Fruit fly (Drosophila melanogaster) whole organism, embryonic: ENCODE data around the gene Inx7.

Source experiments
- Antp ChIP-seq: fragments of 200-800 bp; sonication (Bioruptor generic); optimal IDR thresholded peaks from 3 replicates; lab custom pipeline; 2016; ENCODE audit warnings: missing biosample characterization, missing genetic modification characterization
- Atf-2 ChIP-seq: fragments of 200-800 bp; sonication (Bioruptor generic); optimal IDR thresholded peaks from 2 replicates; lab custom pipeline; 2016; ENCODE audit warnings: missing biosample characterization, missing genetic modification characterization
- B-H2 ChIP-seq: fragments of 200-800 bp; sonication (Bioruptor generic); optimal IDR thresholded peaks from 2 replicates; lab custom pipeline; 2018; ENCODE audit warnings: missing biosample characterization, mild to moderate bottlenecking, missing genetic modification characterization
- Bteb2 ChIP-seq: fragments of 200-800 bp; sonication (Bioruptor generic); optimal IDR thresholded peaks from 2 replicates; lab custom pipeline; 2016; ENCODE audit warnings: missing biosample characterization, missing genetic modification characterization
- CG11696 ChIP-seq: fragments of 200-800 bp; sonication (Bioruptor generic); IDR thresholded peaks from 2 replicates; pipeline ENCODE4 v1.3.6; 2022; ENCODE audit warnings: missing biosample characterization, missing genetic modification characterization
- CG11723 ChIP-seq: fragments of 200-800 bp; sonication (Bioruptor generic); optimal IDR thresholded peaks from 2 replicates; lab custom pipeline; 2017; ENCODE audit warnings: missing biosample characterization, mild to moderate bottlenecking, missing genetic modification characterization
- CG12299 ChIP-seq: fragments of 200-800 bp; sonication (Bioruptor generic); optimal IDR thresholded peaks from 2 replicates; lab custom pipeline; 2018; ENCODE audit warnings: missing biosample characterization, mild to moderate bottlenecking, missing genetic modification characterization
- CG1233 ChIP-seq: fragments of 200-800 bp; sonication (Bioruptor generic); optimal IDR thresholded peaks from 4 replicates; lab custom pipeline; 2018; ENCODE audit warnings: missing biosample characterization, mild to moderate bottlenecking, missing genetic modification characterization
- CG13775 ChIP-seq: fragments of 200-800 bp; sonication (Bioruptor generic); optimal IDR thresholded peaks from 3 replicates; lab custom pipeline; 2017; ENCODE audit warnings: missing biosample characterization, mild to moderate bottlenecking, missing genetic modification characterization
- CG1603 ChIP-seq: fragments of 200-800 bp; sonication (Bioruptor generic); optimal IDR thresholded peaks from 2 replicates; lab custom pipeline; 2019; ENCODE audit warnings: missing biosample characterization, mild to moderate bottlenecking, missing genetic modification characterization, moderate library complexity
- CG1647 ChIP-seq: fragments of 200-800 bp; sonication (Bioruptor generic); optimal IDR thresholded peaks from 3 replicates; lab custom pipeline; 2016; ENCODE audit warnings: missing biosample characterization, missing genetic modification characterization
- CG2129 ChIP-seq: fragments of 200-800 bp; sonication (Bioruptor generic); IDR thresholded peaks from 2 replicates; pipeline ENCODE4 v1.3.6; 2022; ENCODE audit warnings: missing biosample characterization, missing genetic modification characterization; ENCODE audit not compliant: partially characterized antibody
- CG6272 ChIP-seq: fragments of 200-800 bp; sonication (Bioruptor generic); IDR thresholded peaks from 2 replicates; pipeline ENCODE4 v1.3.6; 2022; ENCODE audit warnings: missing biosample characterization, missing genetic modification characterization
- Chrac-16 ChIP-seq: fragments of 200-800 bp; sonication (Bioruptor generic); optimal IDR thresholded peaks from 3 replicates; lab custom pipeline; 2016; ENCODE audit warnings: missing biosample characterization, missing genetic modification characterization
- Deaf1 ChIP-seq: fragments of 200-800 bp; optimal IDR thresholded peaks from 3 replicates; lab custom pipeline; 2019; ENCODE audit warnings: missing biosample characterization, mild to moderate bottlenecking, missing genetic modification characterization, moderate library complexity
- Dip3 ChIP-seq: fragments of 200-800 bp; sonication (Bioruptor generic); optimal IDR thresholded peaks from 3 replicates; lab custom pipeline; 2016; ENCODE audit warnings: missing biosample characterization, missing genetic modification characterization
- Doc2 ChIP-seq: fragments of 200-800 bp; sonication (Bioruptor generic); IDR thresholded peaks from 2 replicates; pipeline ENCODE4 v1.3.6; 2022; ENCODE audit warnings: missing biosample characterization, missing genetic modification characterization
- E2f2 ChIP-seq: fragments of 200-800 bp; sonication (Bioruptor generic); IDR thresholded peaks from 2 replicates; pipeline ENCODE4 v1.3.6; 2022; ENCODE audit warnings: missing biosample characterization, missing genetic modification characterization
- GATAe ChIP-seq: fragments of 200-800 bp; sonication (Bioruptor generic); conservative IDR thresholded peaks from 2 replicates; pipeline ENCODE4 v1.3.6; 2022; ENCODE audit warnings: missing biosample characterization, missing genetic modification characterization
- H15 ChIP-seq: fragments of 200-800 bp; sonication (Bioruptor generic); IDR thresholded peaks from 3 replicates; pipeline ENCODE4 v1.3.6; 2022; ENCODE audit warnings: missing biosample characterization, missing genetic modification characterization
- Hand ChIP-seq: fragments of 200-800 bp; sonication (Bioruptor generic); optimal IDR thresholded peaks from 2 replicates; lab custom pipeline; 2017; ENCODE audit warnings: mild to moderate bottlenecking, missing biosample characterization, missing genetic modification reagents, missing genetic modification characterization
- Lhr ChIP-seq: fragments of 200-800 bp; sonication (Bioruptor generic); optimal IDR thresholded peaks from 3 replicates; lab custom pipeline; 2017; ENCODE audit warnings: mild to moderate bottlenecking, missing biosample characterization, missing genetic modification reagents, missing genetic modification characterization
- MBD-R2 ChIP-seq: fragments of 200-800 bp; sonication (Bioruptor generic); IDR thresholded peaks from 2 replicates; pipeline ENCODE4 v1.3.6; 2022; ENCODE audit warnings: missing biosample characterization, missing genetic modification characterization
- MESR4 ChIP-seq: fragments of 200-800 bp; sonication (Bioruptor generic); optimal IDR thresholded peaks from 2 replicates; lab custom pipeline; 2018; ENCODE audit warnings: missing biosample characterization, mild to moderate bottlenecking, missing genetic modification characterization, moderate library complexity
- Nf-YC ChIP-seq: fragments of 200-800 bp; optimal IDR thresholded peaks from 3 replicates; lab custom pipeline; 2019; ENCODE audit warnings: missing biosample characterization, mild to moderate bottlenecking, missing genetic modification characterization, moderate library complexity
- Poxn ChIP-seq: fragments of 200-800 bp; sonication (Bioruptor generic); IDR thresholded peaks from 2 replicates; pipeline ENCODE4 v1.3.6; 2022; ENCODE audit warnings: missing biosample characterization, missing genetic modification characterization
- Ravus ChIP-seq: fragments of 200-800 bp; sonication (Bioruptor generic); IDR thresholded peaks from 2 replicates; pipeline ENCODE4 v1.3.6; 2022; ENCODE audit warnings: missing biosample characterization, missing genetic modification characterization
- Spps ChIP-seq: fragments of 200-800 bp; sonication (Bioruptor generic); optimal IDR thresholded peaks from 2 replicates; lab custom pipeline; 2018; ENCODE audit warnings: missing biosample characterization, mild to moderate bottlenecking, missing genetic modification characterization
- Stat92E ChIP-seq, 3 experiments: fragments of >200 bp in 2 of 3; fragments of 200-800 bp in 1 of 3; sonication (Bioruptor generic) in 1 of 3; optimal IDR thresholded peaks; 2 replicates each; lab custom pipeline; 2017 to 2019; ENCODE audit warnings: missing biosample characterization in 3 of 3, missing genetic modification characterization in 3 of 3, mild to moderate bottlenecking in 1 of 3, moderate library complexity in 1 of 3
- ase ChIP-seq: fragments of 200-800 bp; sonication (Bioruptor generic); IDR thresholded peaks from 3 replicates; pipeline ENCODE4 v1.3.6; 2022; ENCODE audit warnings: missing biosample characterization, missing genetic modification characterization
- ci ChIP-seq: fragments of 200-800 bp; sonication (Bioruptor generic); IDR thresholded peaks from 3 replicates; pipeline ENCODE4 v1.3.6; 2022; ENCODE audit warnings: missing biosample characterization, missing genetic modification characterization
- corto ChIP-seq: fragments of 200-800 bp; sonication (Bioruptor generic); optimal IDR thresholded peaks from 2 replicates; lab custom pipeline; 2016; ENCODE audit warnings: missing biosample characterization, mild to moderate bottlenecking, missing genetic modification characterization, moderate library complexity
- croc ChIP-seq: fragments of 200-800 bp; sonication (Bioruptor generic); conservative IDR thresholded peaks from 3 replicates; pipeline ENCODE4 v1.3.6; 2022; ENCODE audit warnings: missing biosample characterization, missing genetic modification characterization
- dati ChIP-seq: fragments of 200-800 bp; sonication (Bioruptor generic); IDR thresholded peaks from 2 replicates; pipeline ENCODE4 v1.3.6; 2022; ENCODE audit warnings: missing biosample characterization, missing genetic modification characterization
- en ChIP-seq: fragments of 200-800 bp; sonication (Bioruptor generic); optimal IDR thresholded peaks from 2 replicates; lab custom pipeline; 2016; ENCODE audit warnings: missing biosample characterization, missing genetic modification characterization
- fd3F ChIP-seq: fragments of 200-800 bp; sonication (Bioruptor generic); optimal IDR thresholded peaks from 2 replicates; lab custom pipeline; 2018; ENCODE audit warnings: missing biosample characterization, mild to moderate bottlenecking, missing genetic modification characterization, moderate library complexity
- gce ChIP-seq: fragments of 200-800 bp; sonication (Bioruptor generic); IDR thresholded peaks from 3 replicates; pipeline ENCODE4 v1.3.6; 2022; ENCODE audit warnings: missing biosample characterization, missing genetic modification characterization
- gro ChIP-seq: fragments of 200-800 bp; sonication (Bioruptor generic); optimal IDR thresholded peaks from 2 replicates; lab custom pipeline; 2016; ENCODE audit warnings: missing biosample characterization, missing genetic modification characterization
- gt ChIP-seq: fragments of 200-800 bp; sonication (Bioruptor generic); IDR thresholded peaks from 2 replicates; pipeline ENCODE4 v1.3.6; 2022; ENCODE audit warnings: missing biosample characterization, missing genetic modification characterization
- hkb ChIP-seq, 2 experiments: fragments of 200-800 bp in 1 of 2; fragments of >200 bp in 1 of 2; sonication (Bioruptor generic) in 1 of 2; IDR thresholded peaks in 1 of 2; optimal IDR thresholded peaks in 1 of 2; 2 replicates each; pipeline versions ENCODE4 v1.3.6 to Lab custom; 2017 to 2022; ENCODE audit warnings: missing biosample characterization in 1 of 2, missing genetic modification characterization in 1 of 2
- lab ChIP-seq: fragments of 200-800 bp; sonication (Bioruptor generic); optimal IDR thresholded peaks from 3 replicates; lab custom pipeline; 2017; ENCODE audit warnings: missing biosample characterization, missing genetic modification characterization, mild to moderate bottlenecking, moderate library complexity, missing genetic modification reagents
- odd ChIP-seq: fragments of 200-800 bp; sonication (Bioruptor generic); optimal IDR thresholded peaks from 2 replicates; lab custom pipeline; 2017; ENCODE audit warnings: missing biosample characterization, mild to moderate bottlenecking, missing genetic modification characterization
- org-1 ChIP-seq: fragments of 200-800 bp; sonication (Bioruptor generic); optimal IDR thresholded peaks from 2 replicates; lab custom pipeline; 2017; ENCODE audit warnings: missing biosample characterization, missing genetic modification characterization
- peb ChIP-seq: fragments of 200-800 bp; sonication (Bioruptor generic); IDR thresholded peaks from 2 replicates; pipeline ENCODE4 v1.3.6; 2022; ENCODE audit warnings: missing biosample characterization, missing genetic modification characterization
- pho ChIP-seq: fragments of 200-800 bp; sonication (Bioruptor generic); optimal IDR thresholded peaks from 2 replicates; lab custom pipeline; 2016; ENCODE audit warnings: missing biosample characterization, missing genetic modification characterization
- pros ChIP-seq: fragments of 200-800 bp; sonication (Bioruptor generic); optimal IDR thresholded peaks from 3 replicates; lab custom pipeline; 2019; ENCODE audit warnings: missing biosample characterization, mild to moderate bottlenecking, missing genetic modification characterization, moderate library complexity
- sisA ChIP-seq: fragments of 200-800 bp; sonication (Bioruptor generic); IDR thresholded peaks from 2 replicates; pipeline ENCODE4 v1.3.6; 2022; ENCODE audit warnings: missing biosample characterization, missing genetic modification characterization
- tap ChIP-seq: fragments of 200-800 bp; optimal IDR thresholded peaks from 3 replicates; lab custom pipeline; 2019; ENCODE audit warnings: missing biosample characterization, mild to moderate bottlenecking, missing genetic modification characterization, moderate library complexity
- tgo ChIP-seq: fragments of 200-800 bp; sonication (Bioruptor generic); IDR thresholded peaks from 3 replicates; pipeline ENCODE4 v1.3.6; 2022; ENCODE audit warnings: missing biosample characterization, missing genetic modification characterization
- vnd ChIP-seq: fragments of 200-800 bp; sonication (Bioruptor generic); IDR thresholded peaks from 3 replicates; pipeline ENCODE4 v1.3.6; 2022; ENCODE audit warnings: missing biosample characterization, missing genetic modification characterization; ENCODE audit not compliant: partially characterized antibody

Inx7 gene

DNA sequence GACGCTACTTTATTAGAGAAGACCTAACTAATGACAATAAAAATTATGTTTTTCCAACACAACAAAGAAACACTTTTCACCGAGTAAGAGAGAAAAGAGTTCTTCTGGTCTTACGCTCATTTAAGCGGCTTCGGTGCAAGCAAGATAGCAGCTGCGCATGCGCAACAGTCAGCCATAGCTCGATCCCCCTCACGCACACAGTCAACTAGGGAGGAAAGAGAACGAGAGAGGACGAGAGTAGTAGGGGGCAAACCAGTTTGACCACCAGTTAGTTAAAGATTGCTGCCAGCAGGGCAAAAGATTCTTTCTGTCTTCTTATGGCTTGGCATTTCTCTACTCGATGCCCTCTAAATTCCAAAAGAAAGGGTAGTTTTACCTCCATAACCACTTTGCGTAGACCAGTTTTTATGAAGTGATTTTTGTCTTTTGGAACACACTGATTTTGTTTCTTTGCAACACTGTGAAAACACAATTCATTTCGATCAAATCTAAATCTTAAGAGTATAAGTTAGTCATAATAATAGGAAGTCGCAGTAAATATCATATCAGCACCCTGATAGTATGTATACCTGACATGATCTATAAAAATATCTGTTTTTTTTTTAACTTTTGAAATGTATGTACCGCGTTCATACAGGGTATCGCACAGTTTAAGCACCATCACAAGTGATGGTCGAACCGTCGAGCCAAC is 7.2 kb upstream of the Inx7 start (continued):
- TF ChIP-seq H15 (GFP tag; lab: Robert Waterston, UW): no peak
- TF ChIP-seq Dip3: no peak
- peak; percentile 66 for TF ChIP-seq CG13775
- no peak for TF ChIP-seq vnd (GFP tag; lab: Robert Waterston, UW)
- peak; percentile 8 for TF ChIP-seq CG1603 (tag; lab: Kevin White, UChicago)
- no peak for TF ChIP-seq Chrac-16 (GFP tag; lab: Kevin White, UChicago)
- no peak for TF ChIP-seq gt (GFP tag; lab: Robert Waterston, UW)
- TF ChIP-seq Doc2 (GFP tag; lab: Robert Waterston, UW): no peak
- no peak for TF ChIP-seq ase (GFP tag; lab: Robert Waterston, UW)
- no peak for TF ChIP-seq sisA (GFP tag; lab: Robert Waterston, UW)
- peak; percentile 40 for TF ChIP-seq pho
- no peak for TF ChIP-seq Antp (GFP tag; lab: Kevin White, UChicago)
- TF ChIP-seq corto: no peak
- no peak for TF ChIP-seq hkb (optimal IDR thresholded peaks at IDR 0.05; lab: Kevin White, UChicago)
- no peak for TF ChIP-seq hkb (GFP tag; IDR thresholded peaks at IDR 0.05; lab: Robert Waterston, UW)
- TF ChIP-seq Hand: no peak
- no peak for TF ChIP-seq CG11723
- TF ChIP-seq Atf-2 (GFP tag; lab: Kevin White, UChicago): no peak
- no peak for TF ChIP-seq Poxn (GFP tag; lab: Robert Waterston, UW)
- no peak for TF ChIP-seq MESR4 (GFP tag; lab: Kevin White, UChicago)
- no peak for TF ChIP-seq CG2129
- no peak for TF ChIP-seq GATAe (GFP tag; lab: Robert Waterston, UW)
- TF ChIP-seq MBD-R2 (GFP tag; lab: Robert Waterston, UW): no peak
- no peak for TF ChIP-seq lab (GFP tag; lab: Kevin White, UChicago)
- TF ChIP-seq peb (GFP tag; lab: Robert Waterston, UW): no peak
- no peak for TF ChIP-seq ci (GFP tag; lab: Robert Waterston, UW)
- TF ChIP-seq pros: peak; percentile 89
- TF ChIP-seq gro (GFP tag; lab: Kevin White, UChicago): no peak
- no peak for TF ChIP-seq dati (GFP tag; lab: Robert Waterston, UW)
- no peak for TF ChIP-seq CG1233
- TF ChIP-seq en (GFP tag; lab: Kevin White, UChicago): no peak
- TF ChIP-seq odd (GFP tag; lab: Kevin White, UChicago): peak; percentile 3
- no peak for TF ChIP-seq org-1 (GFP tag; lab: Kevin White, UChicago)
- no peak for TF ChIP-seq Spps
- no peak for TF ChIP-seq gce (GFP tag; lab: Robert Waterston, UW)
- TF ChIP-seq Deaf1: no peak
- no peak for TF ChIP-seq tap (tag; lab: Kevin White, UChicago)
- no peak for TF ChIP-seq tgo (GFP tag; lab: Robert Waterston, UW)
- no peak for TF ChIP-seq CG6272 (GFP tag; lab: Robert Waterston, UW)
- TF ChIP-seq B-H2 (GFP tag; lab: Kevin White, UChicago): no peak
- TF ChIP-seq Ravus: no peak
- TF ChIP-seq croc: no peak
- TF ChIP-seq CG11696: no peak
- peak; percentile 30; the same call in 1 of the 2 replicates for TF ChIP-seq E2f2 (GFP tag; lab: Robert Waterston, UW)
- no peak for TF ChIP-seq Lhr (GFP tag; lab: Kevin White, UChicago)
- TF ChIP-seq CG12299 (tag; lab: Kevin White, UChicago): no peak
- no peak for TF ChIP-seq fd3F
- TF ChIP-seq Bteb2: no peak
- no peak for TF ChIP-seq Stat92E (GFP tag; optimal IDR thresholded peaks at IDR 0.05; lab: Kevin White, UChicago)
- no peak for TF ChIP-seq CG1647 (GFP tag; lab: Kevin White, UChicago)
- TF ChIP-seq Nf-YC (tag; lab: Kevin White, UChicago): no peak
